Worm (Caenorhabditis elegans) whole organism, young adult: ENCODE data around the gene C40A11.7.

Experiments
- T07F8.4 ChIP-seq: sonication (generic microtip); optimal IDR thresholded peaks from 2 replicates; lab custom pipeline; 2016; ENCODE audit warnings: mild to moderate bottlenecking, missing genetic modification characterization, moderate library complexity, missing compliant biosample characterization
- Y95B8A.8 ChIP-seq: fragments of 200-800 bp; sonication (Bioruptor generic); IDR thresholded peaks from 2 replicates; pipeline ENCODE4 v1.3.6; 2022; ENCODE audit warnings: missing genetic modification reagents, missing genetic modification characterization, missing compliant biosample characterization
- egl-18 ChIP-seq: fragments of 200-800 bp; sonication (Bioruptor generic); IDR thresholded peaks from 2 replicates; pipeline ENCODE4 v1.3.6; 2022; ENCODE audit warnings: missing genetic modification reagents, missing genetic modification characterization, missing compliant biosample characterization
- nhr-80 ChIP-seq: sonication (generic microtip); optimal IDR thresholded peaks from 2 replicates; lab custom pipeline; 2016; ENCODE audit warnings: missing genetic modification characterization, missing compliant biosample characterization

The C40A11.7 gene

ce11 chrII:2099139-2099976, 51.0 kb downstream of the C40A11.7 start, which contains the start of gene math-42:
Gene math-42, plus strand, starts transcription at chrII:2099926.
- TF ChIP-seq T07F8.4 (tag; lab: Kevin White, UChicago) (no peak), Y95B8A.8 (GFP tag; lab: Robert Waterston, UW) (no peak), egl-18 (no peak), nhr-80 (tag; lab: Kevin White, UChicago) (peak; percentile 27)
